Worm (Caenorhabditis elegans) whole organism, mixed stage, embryonic: Measurements from ENCODE around the gene ZK287.9.

ENCODE experiments used
- M03D4.4 ChIP-seq: sonication (generic microtip); optimal IDR thresholded peaks from 2 replicates; lab custom pipeline; 2017; ENCODE audit warnings: mild to moderate bottlenecking, missing genetic modification characterization, missing compliant biosample characterization
- bed-3 ChIP-seq: fragments of 200-800 bp; sonication (Bioruptor generic); optimal IDR thresholded peaks from 3 replicates; lab custom pipeline; 2018; ENCODE audit warnings: mild to moderate bottlenecking, missing genetic modification characterization, moderate library complexity, missing compliant biosample characterization
- blmp-1 ChIP-seq: fragments of 150-350 bp; optimal IDR thresholded peaks from 2 replicates; lab custom pipeline; 2014; ENCODE audit warnings: missing biosample characterization, missing genetic modification characterization
- ceh-39 ChIP-seq: fragments of 150-350 bp; optimal IDR thresholded peaks from 2 replicates; lab custom pipeline; 2014; ENCODE audit warnings: missing biosample characterization, missing genetic modification characterization
- ceh-43 ChIP-seq: fragments of 200-800 bp; sonication (Bioruptor generic); optimal IDR thresholded peaks from 2 replicates; lab custom pipeline; 2018; ENCODE audit warnings: mild to moderate bottlenecking, missing genetic modification characterization, moderate library complexity, missing compliant biosample characterization
- ceh-83 ChIP-seq: fragments of 200-800 bp; sonication (Bioruptor generic); optimal IDR thresholded peaks from 2 replicates; lab custom pipeline; 2018; ENCODE audit warnings: mild to moderate bottlenecking, missing genetic modification characterization, missing compliant biosample characterization
- ces-1 ChIP-seq: fragments of 150-350 bp; optimal IDR thresholded peaks from 2 replicates; lab custom pipeline; 2014; ENCODE audit warnings: missing biosample characterization, missing genetic modification reagents, missing genetic modification characterization
- cnd-1 ChIP-seq: fragments of 200-800 bp; sonication (Bioruptor generic); optimal IDR thresholded peaks from 2 replicates; lab custom pipeline; 2018; ENCODE audit warnings: mild to moderate bottlenecking, missing genetic modification characterization, missing compliant biosample characterization
- drap-1 ChIP-seq: fragments of 200-800 bp; sonication (Bioruptor generic); optimal IDR thresholded peaks from 3 replicates; lab custom pipeline; 2018; ENCODE audit warnings: mild to moderate bottlenecking, missing genetic modification characterization, missing compliant biosample characterization
- elt-1 ChIP-seq: sonication (generic microtip); optimal IDR thresholded peaks from 2 replicates; lab custom pipeline; 2017; ENCODE audit warnings: missing genetic modification characterization, mild to moderate bottlenecking, missing compliant biosample characterization, antibody characterized with exemption, moderate library complexity, borderline replicate concordance; ENCODE audit not compliant: insufficient read depth
- elt-3 ChIP-seq: fragments of 150-350 bp; optimal IDR thresholded peaks from 2 replicates; lab custom pipeline; 2014; ENCODE audit warnings: missing biosample characterization, missing genetic modification characterization
- flh-1 ChIP-seq: fragments of 200-800 bp; sonication (Bioruptor generic); optimal IDR thresholded peaks from 2 replicates; lab custom pipeline; 2018; ENCODE audit warnings: mild to moderate bottlenecking, missing genetic modification characterization, moderate library complexity, missing compliant biosample characterization
- ham-2 ChIP-seq: fragments of 200-800 bp; sonication (Bioruptor generic); optimal IDR thresholded peaks from 2 replicates; lab custom pipeline; 2018; ENCODE audit warnings: mild to moderate bottlenecking, missing genetic modification characterization, missing compliant biosample characterization
- hlh-1 ChIP-seq: fragments of 150-350 bp; optimal IDR thresholded peaks from 2 replicates; lab custom pipeline; 2014; ENCODE audit warnings: missing biosample characterization, missing genetic modification reagents, missing genetic modification characterization
- lin-13 ChIP-seq: fragments of 150-350 bp; optimal IDR thresholded peaks from 2 replicates; lab custom pipeline; 2014; ENCODE audit warnings: missing biosample characterization, missing genetic modification characterization
- lin-32 ChIP-seq: fragments of 200-800 bp; sonication (Bioruptor generic); optimal IDR thresholded peaks from 2 replicates; lab custom pipeline; 2018; ENCODE audit warnings: mild to moderate bottlenecking, missing genetic modification characterization, missing compliant biosample characterization
- lsy-2 ChIP-seq: fragments of 150-350 bp; optimal IDR thresholded peaks from 2 replicates; lab custom pipeline; 2014; ENCODE audit warnings: missing biosample characterization, missing genetic modification characterization
- mab-5 ChIP-seq: fragments of 150-350 bp; optimal IDR thresholded peaks from 2 replicates; lab custom pipeline; 2014; ENCODE audit warnings: missing biosample characterization, missing genetic modification characterization
- mep-1 ChIP-seq: fragments of 150-350 bp; optimal IDR thresholded peaks from 2 replicates; lab custom pipeline; 2017; ENCODE audit warnings: missing biosample characterization, missing genetic modification reagents, missing genetic modification characterization, inconsistent platforms
- mls-2 ChIP-seq: sonication (generic microtip); optimal IDR thresholded peaks from 2 replicates; lab custom pipeline; 2016; ENCODE audit warnings: mild to moderate bottlenecking, missing genetic modification characterization, moderate library complexity, missing compliant biosample characterization
- nhr-12 ChIP-seq: fragments of 150-350 bp; optimal IDR thresholded peaks from 2 replicates; lab custom pipeline; 2014; ENCODE audit warnings: missing biosample characterization, missing genetic modification characterization
- nhr-2 ChIP-seq: fragments of 150-350 bp; optimal IDR thresholded peaks from 2 replicates; lab custom pipeline; 2014; ENCODE audit warnings: missing biosample characterization, missing genetic modification characterization
- nhr-28 ChIP-seq: fragments of 150-350 bp; optimal IDR thresholded peaks from 2 replicates; lab custom pipeline; 2014; ENCODE audit warnings: missing biosample characterization, missing genetic modification characterization
- nhr-76 ChIP-seq: sonication (generic microtip); optimal IDR thresholded peaks from 2 replicates; lab custom pipeline; 2017; ENCODE audit warnings: missing biosample characterization, missing genetic modification characterization
- sem-2 ChIP-seq: fragments of 200-800 bp; sonication (Bioruptor generic); optimal IDR thresholded peaks from 2 replicates; lab custom pipeline; 2018; ENCODE audit warnings: mild to moderate bottlenecking, missing genetic modification characterization, missing compliant biosample characterization
- snpc-4 ChIP-seq: fragments of 150-350 bp; optimal IDR thresholded peaks from 2 replicates; lab custom pipeline; 2014; ENCODE audit warnings: missing biosample characterization, missing genetic modification characterization
- sptf-1 ChIP-seq: sonication (generic microtip); optimal IDR thresholded peaks from 2 replicates; lab custom pipeline; 2017; ENCODE audit warnings: mild to moderate bottlenecking, missing genetic modification characterization, moderate library complexity, missing compliant biosample characterization
- tbx-8 ChIP-seq: fragments of 200-800 bp; sonication (Bioruptor generic); optimal IDR thresholded peaks from 2 replicates; lab custom pipeline; 2018; ENCODE audit warnings: mild to moderate bottlenecking, missing genetic modification characterization, moderate library complexity, missing compliant biosample characterization
- unc-120 ChIP-seq: sonication (generic microtip); optimal IDR thresholded peaks from 2 replicates; lab custom pipeline; 2017; ENCODE audit warnings: missing genetic modification characterization, missing compliant biosample characterization; ENCODE audit not compliant: poor library complexity, severe bottlenecking
- unc-39 ChIP-seq: fragments of 150-350 bp; optimal IDR thresholded peaks from 2 replicates; lab custom pipeline; 2014; ENCODE audit warnings: missing biosample characterization, missing genetic modification characterization
- unc-62 ChIP-seq: fragments of 150-350 bp; optimal IDR thresholded peaks from 2 replicates; lab custom pipeline; 2014; ENCODE audit warnings: missing biosample characterization, missing genetic modification reagents, missing genetic modification characterization
- zip-8 ChIP-seq: fragments of 150-350 bp; optimal IDR thresholded peaks from 2 replicates; lab custom pipeline; 2014; ENCODE audit warnings: missing biosample characterization, missing genetic modification characterization

ZK287.9 gene

DNA sequence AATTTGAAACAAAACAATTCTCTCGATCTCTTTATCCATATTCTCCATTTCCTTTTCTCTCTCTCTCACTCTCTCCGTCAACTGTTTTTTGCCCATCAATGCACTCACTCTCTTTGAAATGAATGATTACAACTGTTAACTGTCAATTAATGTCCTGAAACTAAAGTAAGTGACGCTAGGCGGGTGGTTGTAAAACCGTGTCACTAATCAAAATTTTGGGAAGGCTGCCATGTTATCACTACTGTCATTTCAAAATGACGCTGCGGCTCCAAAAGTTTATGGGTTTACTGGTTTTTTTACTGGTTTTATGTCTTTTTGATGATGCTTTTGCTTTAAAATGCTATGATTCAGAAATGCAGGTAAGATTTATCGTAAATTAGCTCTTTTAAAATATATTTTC is at the start of gene ZK287.9:
Gene ZK287.9 (plus strand): TSS at position 192 of the 400 bp plus-strand sequence.
- TF ChIP-seq flh-1 (GFP tag; lab: Kevin White, UChicago) (no peak), ceh-39 (tag; lab: Kevin White, UChicago) (no peak), ceh-83 (GFP tag; lab: Kevin White, UChicago) (no peak), mls-2 (tag; lab: Kevin White, UChicago) (no peak), tbx-8 (GFP tag; lab: Kevin White, UChicago) (no peak), unc-62 (GFP tag; lab: Kevin White, UChicago) (no peak), elt-1 (tag; lab: Kevin White, UChicago) (no peak), mab-5 (tag; lab: Kevin White, UChicago) (no peak), nhr-2 (no peak), cnd-1 (tag; lab: Kevin White, UChicago) (no peak)

- TF ChIP-seq ceh-83 (GFP tag; lab: Kevin White, UChicago) = no peak
These were observed 49.5 kb upstream of the ZK287.9 start, which contains the start of gene col-146 for ce11 chrV:9629643-9630042. col-146 (plus strand) TSS chrV:9629943.

ce11 chrV:9630542-9630941 is 48.6 kb upstream of the ZK287.9 start:
- TF ChIP-seq ceh-43 (GFP tag; lab: Kevin White, UChicago) = no peak
- TF ChIP-seq nhr-28 (tag; lab: Kevin White, UChicago) = no peak
- TF ChIP-seq sptf-1 (tag; lab: Kevin White, UChicago) = no peak
- no peak for TF ChIP-seq drap-1
- TF ChIP-seq unc-62 (GFP tag; lab: Kevin White, UChicago) = no peak
- TF ChIP-seq unc-120 (tag; lab: Kevin White, UChicago) = no peak
- TF ChIP-seq bed-3 = no peak
- no peak for TF ChIP-seq mls-2 (tag; lab: Kevin White, UChicago)
- TF ChIP-seq mab-5 (tag; lab: Kevin White, UChicago) = no peak
- no peak for TF ChIP-seq elt-3

- TF ChIP-seq blmp-1 (tag; lab: Kevin White, UChicago) (no peak), ham-2 (no peak), nhr-2 (no peak), mls-2 (tag; lab: Kevin White, UChicago) (no peak), lsy-2 (tag; lab: Kevin White, UChicago) (no peak), unc-62 (GFP tag; lab: Kevin White, UChicago) (no peak), drap-1 (no peak), flh-1 (GFP tag; lab: Kevin White, UChicago) (no peak), sem-2 (GFP tag; lab: Kevin White, UChicago) (no peak), nhr-76 (tag; lab: Kevin White, UChicago) (no peak), zip-8 (tag; lab: Kevin White, UChicago) (no peak), elt-1 (tag; lab: Kevin White, UChicago) (no peak), ceh-39 (tag; lab: Kevin White, UChicago) (no peak), snpc-4 (tag; lab: Kevin White, UChicago) (no peak), sptf-1 (tag; lab: Kevin White, UChicago) (no peak), nhr-28 (tag; lab: Kevin White, UChicago) (no peak), ceh-83 (GFP tag; lab: Kevin White, UChicago) (no peak), lin-32 (GFP tag; lab: Kevin White, UChicago) (no peak), unc-39 (tag; lab: Kevin White, UChicago) (no peak), nhr-12 (tag; lab: Kevin White, UChicago) (no peak)
These were observed 48.2 kb upstream of the ZK287.9 start, which contains the start of gene T06E4.5 for ce11 chrV:9630944-9631343. T06E4.5 (plus strand) TSS chrV:9631244.

DNA sequence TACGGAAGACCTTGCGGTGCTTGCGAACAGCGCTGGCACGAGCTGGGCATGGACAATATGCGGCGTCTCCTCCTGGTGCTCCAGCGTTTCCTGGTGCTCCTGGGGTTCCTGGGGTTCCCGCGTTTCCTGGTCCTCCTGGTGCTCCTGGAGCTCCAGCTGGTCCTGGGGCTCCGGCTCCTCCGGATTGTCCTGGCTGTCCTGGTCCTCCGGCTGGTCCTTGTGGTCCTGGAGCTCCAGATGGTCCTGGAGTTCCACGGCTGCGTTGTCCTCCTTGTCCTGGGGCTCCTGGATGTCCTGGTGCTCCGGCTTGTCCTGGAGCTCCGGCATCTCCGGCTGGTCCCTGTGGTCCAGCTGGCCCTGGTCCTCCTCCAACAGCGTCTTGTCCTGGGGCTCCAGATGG is 46.8 kb upstream of the ZK287.9 start:
- no peak for TF ChIP-seq mep-1
- no peak for TF ChIP-seq nhr-2
- TF ChIP-seq M03D4.4 (tag; lab: Kevin White, UChicago) = no peak
- no peak for TF ChIP-seq blmp-1 (tag; lab: Kevin White, UChicago)
- TF ChIP-seq hlh-1 = no peak
- TF ChIP-seq ham-2 = no peak
- no peak for TF ChIP-seq flh-1 (GFP tag; lab: Kevin White, UChicago)
- no peak for TF ChIP-seq ces-1
- TF ChIP-seq lin-13 (tag; lab: Kevin White, UChicago) = no peak
